Fruit fly (Drosophila melanogaster) whole organism, wandering third instar larva: ENCODE data around the gene del.
A peak's percentile ranks its signal among the peaks of the same experiment; 100 is the strongest.

ENCODE experiments used
- Abd-B ChIP-seq: fragments of >200 bp; optimal IDR thresholded peaks from 2 replicates; lab custom pipeline; 2017; ENCODE audit warnings: missing biosample characterization, missing genetic modification characterization
- CG32264 ChIP-seq: fragments of 200-800 bp; sonication (Bioruptor generic); optimal IDR thresholded peaks from 2 replicates; lab custom pipeline; 2016; ENCODE audit warnings: missing biosample characterization, missing genetic modification characterization
- CG9705 ChIP-seq: fragments of 200-800 bp; sonication (Bioruptor generic); optimal IDR thresholded peaks from 2 replicates; lab custom pipeline; 2018; ENCODE audit warnings: missing biosample characterization, mild to moderate bottlenecking, missing genetic modification characterization
- CrebA ChIP-seq: fragments of 200-800 bp; sonication (Bioruptor generic); optimal IDR thresholded peaks from 2 replicates; lab custom pipeline; 2016; ENCODE audit warnings: missing biosample characterization, mild to moderate bottlenecking, missing genetic modification characterization, borderline replicate concordance
- Dfd ChIP-seq: fragments of >200 bp; optimal IDR thresholded peaks from 2 replicates; lab custom pipeline; 2017; ENCODE audit warnings: missing biosample characterization, missing genetic modification characterization
- Dif ChIP-seq: fragments of 200-275, 200-300 bp; sonication (Bioruptor generic); optimal IDR thresholded peaks from 2 replicates; lab custom pipeline; 2018; ENCODE audit warnings: missing biosample characterization, missing genetic modification characterization; ENCODE audit not compliant: partially characterized antibody
- HLH106 ChIP-seq: fragments of 200-800 bp; optimal IDR thresholded peaks from 3 replicates; lab custom pipeline; 2019; ENCODE audit warnings: missing biosample characterization, mild to moderate bottlenecking, missing genetic modification characterization, moderate library complexity
- Hnf4 ChIP-seq: fragments of 200-800 bp; sonication (Bioruptor generic); optimal IDR thresholded peaks from 2 replicates; lab custom pipeline; 2016; ENCODE audit warnings: missing biosample characterization, mild to moderate bottlenecking, missing genetic modification characterization
- Hr78 ChIP-seq: fragments of >200 bp; optimal IDR thresholded peaks from 2 replicates; lab custom pipeline; 2017; ENCODE audit warnings: missing biosample characterization, missing genetic modification characterization
- Hr83 ChIP-seq: fragments of 200-300 bp; sonication (Bioruptor generic); optimal IDR thresholded peaks from 2 replicates; lab custom pipeline; 2016; ENCODE audit warnings: missing biosample characterization, mild to moderate bottlenecking, missing genetic modification characterization, moderate library complexity; ENCODE audit not compliant: poor library complexity, severe bottlenecking
- Jra ChIP-seq: sonication (Bioruptor generic); optimal IDR thresholded peaks from 2 replicates; lab custom pipeline; 2016; ENCODE audit warnings: missing biosample characterization, missing genetic modification characterization
- Mio ChIP-seq: sonication (Bioruptor generic); optimal IDR thresholded peaks from 2 replicates; lab custom pipeline; 2016; ENCODE audit warnings: missing biosample characterization, missing genetic modification characterization
- Myc ChIP-seq: fragments of >200 bp; optimal IDR thresholded peaks from 2 replicates; lab custom pipeline; 2017
- N ChIP-seq: fragments of >200 bp; optimal IDR thresholded peaks from 2 replicates; lab custom pipeline; 2018; ENCODE audit warnings: missing biosample characterization, missing external identifiers, missing genetic modification characterization
- OdsH ChIP-seq: fragments of 200-800 bp; sonication (Bioruptor generic); optimal IDR thresholded peaks from 2 replicates; lab custom pipeline; 2016; ENCODE audit warnings: missing biosample characterization, mild to moderate bottlenecking, missing genetic modification characterization
- Rel ChIP-seq, 2 experiments: fragments of 200-800 bp; sonication (Bioruptor generic) in 1 of 2; optimal IDR thresholded peaks; 2 replicates in 1 of 2; 3 replicates in 1 of 2; lab custom pipeline; 2016 to 2019; ENCODE audit warnings: mild to moderate bottlenecking in 2 of 2, missing biosample characterization in 2 of 2, missing genetic modification characterization in 2 of 2, moderate library complexity in 1 of 2
- brk ChIP-seq: fragments of 200-800 bp; sonication (Bioruptor generic); optimal IDR thresholded peaks from 2 replicates; lab custom pipeline; 2016; ENCODE audit warnings: missing biosample characterization, mild to moderate bottlenecking, missing genetic modification characterization
- dl ChIP-seq, 2 experiments: fragments of 175-275, 200-275 bp in 1 of 2; fragments of 200-275 bp in 1 of 2; sonication (Bioruptor generic); optimal IDR thresholded peaks; lab custom pipeline; 2018; ENCODE audit warnings: mild to moderate bottlenecking in 2 of 2, missing biosample characterization in 2 of 2, missing genetic modification characterization in 2 of 2, moderate library complexity in 2 of 2; ENCODE audit not compliant: partially characterized antibody in 2 of 2, insufficient read depth in 1 of 2
- dmrt93B ChIP-seq: fragments of 200-800 bp; sonication (Bioruptor generic); optimal IDR thresholded peaks from 2 replicates; lab custom pipeline; 2018; ENCODE audit warnings: missing biosample characterization, mild to moderate bottlenecking, missing genetic modification characterization
- ey ChIP-seq: fragments of 200-800 bp; sonication (Bioruptor generic); optimal IDR thresholded peaks from 2 replicates; lab custom pipeline; 2016; ENCODE audit warnings: missing biosample characterization, missing genetic modification characterization
- foxo ChIP-seq, 2 experiments: fragments of 200-800 bp; sonication (Bioruptor generic); optimal IDR thresholded peaks; 2 replicates in 1 of 2; 3 replicates in 1 of 2; lab custom pipeline; 2016 to 2017; ENCODE audit warnings: missing biosample characterization in 2 of 2, missing genetic modification characterization in 2 of 2
- fru ChIP-seq: fragments of 200-800 bp; sonication (Bioruptor generic); optimal IDR thresholded peaks from 3 replicates; lab custom pipeline; 2016; ENCODE audit warnings: missing biosample characterization, mild to moderate bottlenecking, missing genetic modification characterization
- h ChIP-seq: fragments of 200-800 bp; sonication (Bioruptor generic); optimal IDR thresholded peaks from 3 replicates; lab custom pipeline; 2016; ENCODE audit warnings: missing biosample characterization, mild to moderate bottlenecking, missing genetic modification characterization
- jim ChIP-seq: fragments of 175-275, 200-325 bp; sonication (Bioruptor generic); optimal IDR thresholded peaks from 2 replicates; lab custom pipeline; 2016; ENCODE audit warnings: missing biosample characterization, mild to moderate bottlenecking, missing genetic modification characterization
- pan ChIP-seq: fragments of >200 bp; optimal IDR thresholded peaks from 2 replicates; lab custom pipeline; 2017
- psq ChIP-seq: fragments of 200-800 bp; sonication (Bioruptor generic); optimal IDR thresholded peaks from 3 replicates; lab custom pipeline; 2017; ENCODE audit warnings: missing biosample characterization, mild to moderate bottlenecking, missing genetic modification characterization, moderate library complexity
- rgr ChIP-seq: fragments of 200-800 bp; sonication (Bioruptor generic); optimal IDR thresholded peaks from 3 replicates; lab custom pipeline; 2016; ENCODE audit warnings: missing biosample characterization, mild to moderate bottlenecking, missing genetic modification characterization
- sage ChIP-seq: fragments of 200-800 bp; sonication (Bioruptor generic); optimal IDR thresholded peaks from 2 replicates; lab custom pipeline; 2016; ENCODE audit warnings: missing biosample characterization, mild to moderate bottlenecking, missing genetic modification characterization
- tai ChIP-seq: sonication (Bioruptor generic); optimal IDR thresholded peaks from 2 replicates; lab custom pipeline; 2016; ENCODE audit warnings: missing biosample characterization, missing genetic modification characterization
- usp ChIP-seq: fragments of >200 bp; optimal IDR thresholded peaks from 2 replicates; lab custom pipeline; 2017; ENCODE audit warnings: missing biosample characterization, missing genetic modification characterization
- woc ChIP-seq: sonication (Bioruptor generic); optimal IDR thresholded peaks from 2 replicates; lab custom pipeline; 2016; ENCODE audit warnings: missing biosample characterization, mild to moderate bottlenecking, missing genetic modification characterization

The del gene

dm6 chr2L:21142972-21143385 lies 5.4 kb downstream of the del start, which contains the start of gene pths:
Gene pths, plus strand, starts transcription at chr2L:21143229.
- TF ChIP-seq Jra (GFP tag; lab: Kevin White, UChicago) (peak; percentile 37), sage (no peak), N (GFP tag; lab: Kevin White, UChicago) (peak; percentile 85), CrebA (GFP tag; lab: Kevin White, UChicago) (no peak), HLH106 (tag; lab: Kevin White, UChicago) (peak; percentile 40), h (no peak), Hnf4 (GFP tag; lab: Kevin White, UChicago) (peak; percentile 49), rgr (GFP tag; lab: Kevin White, UChicago) (peak; percentile 36), usp (GFP tag; lab: Kevin White, UChicago) (no peak), ey (GFP tag; lab: Kevin White, UChicago) (peak; percentile 35), Hr78 (GFP tag; lab: Kevin White, UChicago) (peak; percentile 43), woc (GFP tag; lab: Kevin White, UChicago) (peak; percentile 65), Hr83 (GFP tag; lab: Kevin White, UChicago) (peak; percentile 38), Myc (lab: Kevin White, UChicago) (peak; percentile 51), Dif (no peak), Abd-B (GFP tag; lab: Kevin White, UChicago) (no peak), CG9705 (no peak)

DNA sequence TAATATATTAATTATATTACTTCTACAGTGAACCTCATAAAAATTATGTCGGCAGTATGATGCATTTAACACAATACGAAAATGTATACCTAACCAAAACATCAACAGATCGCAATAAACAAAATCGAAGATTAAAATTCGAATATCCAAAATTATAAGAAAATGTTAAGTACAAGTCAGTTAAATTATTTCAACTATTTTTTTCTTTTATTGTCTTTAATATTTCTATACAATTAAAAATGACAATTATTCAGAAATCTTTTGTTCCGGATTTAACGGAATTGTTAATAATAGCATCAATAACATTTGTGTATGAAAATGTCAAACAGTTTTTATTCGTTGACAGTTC lies 5.9 kb downstream of the del start:
- TF ChIP-seq Rel (GFP tag; optimal IDR thresholded peaks at IDR 0.05; lab: Kevin White, UChicago) (no peak), Rel (tag; optimal IDR thresholded peaks at IDR 0.05; lab: Kevin White, UChicago) (no peak), dl (GFP tag; optimal IDR thresholded peaks at IDR 0.05; lab: Kevin White, UChicago; ENCODE audit: insufficient read depth in 1 of 2, partially characterized antibody in 2 of 2) (no peak), usp (GFP tag; lab: Kevin White, UChicago) (no peak), HLH106 (tag; lab: Kevin White, UChicago) (no peak), h (no peak), Hr83 (GFP tag; lab: Kevin White, UChicago) (no peak), CG32264 (GFP tag; lab: Kevin White, UChicago) (no peak), Hnf4 (GFP tag; lab: Kevin White, UChicago) (no peak), CrebA (GFP tag; lab: Kevin White, UChicago) (no peak), tai (GFP tag; lab: Kevin White, UChicago) (no peak), Hr78 (GFP tag; lab: Kevin White, UChicago) (no peak), Mio (no peak), brk (GFP tag; lab: Kevin White, UChicago) (no peak), Abd-B (GFP tag; lab: Kevin White, UChicago) (no peak), foxo (GFP tag; optimal IDR thresholded peaks at IDR 0.05; lab: Kevin White, UChicago) (no peak), rgr (GFP tag; lab: Kevin White, UChicago) (no peak), dmrt93B (GFP tag; lab: Kevin White, UChicago) (no peak), pan (no peak), N (GFP tag; lab: Kevin White, UChicago) (no peak), jim (GFP tag; lab: Kevin White, UChicago) (no peak)

DNA sequence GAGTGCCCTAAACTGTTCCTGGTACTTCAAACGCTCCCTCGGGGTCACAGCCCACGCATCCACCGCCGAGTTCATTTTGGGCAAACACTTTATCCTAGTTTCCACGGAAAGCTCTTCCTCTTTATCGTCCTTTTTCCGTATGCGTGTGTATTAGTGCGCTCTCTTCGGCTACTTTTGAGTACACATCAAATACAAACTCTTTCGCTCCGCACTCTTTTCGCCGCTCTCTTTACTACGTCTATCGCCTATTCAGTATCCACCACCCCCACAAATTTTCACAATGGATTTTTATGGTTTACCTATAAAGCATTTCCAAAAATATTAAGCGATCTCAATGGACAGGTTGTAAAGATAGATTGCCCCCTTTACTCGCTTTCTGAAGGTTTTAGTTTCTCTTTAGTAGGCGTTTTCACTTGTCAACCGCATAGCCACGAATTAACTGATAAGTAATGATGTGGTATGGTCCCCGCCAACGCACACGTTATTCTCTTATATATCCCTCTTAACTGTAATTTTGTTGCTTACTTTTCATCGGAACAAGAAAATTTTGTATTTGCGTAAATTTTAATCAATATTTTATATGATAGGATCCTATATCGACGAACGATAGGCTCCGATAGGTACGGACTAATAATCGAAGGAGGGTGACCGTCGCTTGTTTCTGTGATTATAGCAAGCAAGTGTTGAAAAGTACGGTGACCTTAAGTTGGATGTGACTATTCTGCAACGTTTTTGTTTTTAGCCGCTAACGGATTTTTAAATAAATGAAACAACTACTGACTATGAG lies 6.4 kb downstream of the del start, which contains the start of gene Dap160:
Gene Dap160 (minus strand): TSS at position 634 of the 787 bp plus-strand sequence.
- TF ChIP-seq Hnf4 (GFP tag; lab: Kevin White, UChicago) (peak; percentile 53), woc (GFP tag; lab: Kevin White, UChicago) (peak; percentile 7), rgr (GFP tag; lab: Kevin White, UChicago) (no peak), dl (GFP tag; optimal IDR thresholded peaks at IDR 0.05; lab: Kevin White, UChicago; ENCODE audit: insufficient read depth in 1 of 2, partially characterized antibody in 2 of 2) (peak in 1 of 2 experiments; percentile 49), Hr78 (GFP tag; lab: Kevin White, UChicago) (no peak), Hr83 (GFP tag; lab: Kevin White, UChicago) (peak; percentile 63), Dfd (GFP tag; lab: Kevin White, UChicago) (no peak), OdsH (GFP tag; lab: Kevin White, UChicago) (no peak), fru (GFP tag; lab: Kevin White, UChicago) (no peak), psq (no peak), sage (peak; percentile 45), Jra (GFP tag; lab: Kevin White, UChicago) (peak; percentile 26), Rel (GFP tag; optimal IDR thresholded peaks at IDR 0.05; lab: Kevin White, UChicago) (no peak), Rel (tag; optimal IDR thresholded peaks at IDR 0.05; lab: Kevin White, UChicago) (peak; percentile 85)
